Worm (Caenorhabditis elegans) whole organism, L2 larva: ENCODE results near the gene Y42G9A.2.

Experiments
- aly-2 ChIP-seq: fragments of 150-350 bp; optimal IDR thresholded peaks from 2 replicates; lab custom pipeline; 2014; ENCODE audit warnings: missing biosample characterization, missing genetic modification characterization
- ama-1 ChIP-seq: fragments of 150-350 bp; optimal IDR thresholded peaks from 2 replicates; lab custom pipeline; 2018; ENCODE audit warnings: inconsistent platforms
- egl-27 ChIP-seq: sonication (generic microtip); optimal IDR thresholded peaks from 3 replicates; lab custom pipeline; 2017; ENCODE audit warnings: missing biosample characterization, missing genetic modification reagents, missing genetic modification characterization
- elt-3 ChIP-seq: sonication (generic microtip); optimal IDR thresholded peaks from 2 replicates; lab custom pipeline; 2017; ENCODE audit warnings: missing biosample characterization, missing genetic modification characterization
- fos-1 ChIP-seq: fragments of 150-350 bp; optimal IDR thresholded peaks from 2 replicates; lab custom pipeline; 2014; ENCODE audit warnings: missing biosample characterization, missing genetic modification characterization
- lin-39 ChIP-seq: fragments of 150-350 bp; optimal IDR thresholded peaks from 2 replicates; lab custom pipeline; 2014; ENCODE audit warnings: missing biosample characterization, missing genetic modification reagents, missing genetic modification characterization
- nhr-10 ChIP-seq: sonication (generic microtip); optimal IDR thresholded peaks from 2 replicates; lab custom pipeline; 2017; ENCODE audit warnings: missing biosample characterization, missing genetic modification characterization
- skn-1 ChIP-seq: sonication (generic microtip); optimal IDR thresholded peaks from 2 replicates; lab custom pipeline; 2017; ENCODE audit warnings: missing biosample characterization, missing genetic modification characterization
- unc-62 ChIP-seq: fragments of 150-350 bp; optimal IDR thresholded peaks from 2 replicates; lab custom pipeline; 2014; ENCODE audit warnings: missing biosample characterization, missing genetic modification reagents, missing genetic modification characterization
- ztf-11 ChIP-seq: sonication (generic microtip); optimal IDR thresholded peaks from 2 replicates; lab custom pipeline; 2017; ENCODE audit warnings: missing biosample characterization, missing genetic modification characterization

ce11 chrIII:6149467-6150072 is 1.6 kb downstream of the Y42G9A.2 start, which contains the start of the genes wht-7 and Y42G9A.1:
- no peak for TF ChIP-seq nhr-10 (tag; lab: Kevin White, UChicago)
- no peak for TF ChIP-seq ama-1 (lab: Kevin White, UChicago)
- TF ChIP-seq elt-3 (tag; lab: Kevin White, UChicago): no peak
- no peak for TF ChIP-seq ztf-11 (tag; lab: Kevin White, UChicago)
- peak; percentile 67 for TF ChIP-seq fos-1 (tag; lab: Kevin White, UChicago)
- TF ChIP-seq aly-2 (tag; lab: Kevin White, UChicago): no peak
- TF ChIP-seq unc-62: no peak
- no peak for TF ChIP-seq lin-39 (tag; lab: Kevin White, UChicago)
- TF ChIP-seq skn-1 (tag; lab: Kevin White, UChicago): no peak
- TF ChIP-seq egl-27 (tag; lab: Kevin White, UChicago): no peak
